Fruit fly (Drosophila melanogaster) whole organism, embryonic: Measurements from ENCODE around the gene Top3beta.

Source experiments
- Antp ChIP-seq: fragments of 200-800 bp; sonication (Bioruptor generic); optimal IDR thresholded peaks from 3 replicates; lab custom pipeline; 2016; ENCODE audit warnings: missing biosample characterization, missing genetic modification characterization
- B-H2 ChIP-seq: fragments of 200-800 bp; sonication (Bioruptor generic); optimal IDR thresholded peaks from 2 replicates; lab custom pipeline; 2018; ENCODE audit warnings: missing biosample characterization, mild to moderate bottlenecking, missing genetic modification characterization
- CG10366 ChIP-seq: fragments of 200-800 bp; sonication (Bioruptor generic); IDR thresholded peaks from 2 replicates; pipeline ENCODE4 v1.3.6; 2022; ENCODE audit warnings: missing biosample characterization, missing genetic modification characterization
- CG10979 ChIP-seq: fragments of 200-800 bp; sonication (Bioruptor generic); optimal IDR thresholded peaks from 2 replicates; lab custom pipeline; 2018; ENCODE audit warnings: missing biosample characterization, mild to moderate bottlenecking, missing genetic modification characterization, moderate library complexity
- CG11504 ChIP-seq: fragments of 200-800 bp; sonication (Bioruptor generic); optimal IDR thresholded peaks from 3 replicates; lab custom pipeline; 2019; ENCODE audit warnings: missing biosample characterization, mild to moderate bottlenecking, missing genetic modification characterization, moderate library complexity
- CG12942 ChIP-seq: fragments of 200-800 bp; sonication (Bioruptor generic); optimal IDR thresholded peaks from 3 replicates; lab custom pipeline; 2016; ENCODE audit warnings: missing biosample characterization, missing genetic modification characterization
- CG15269 ChIP-seq: fragments of 200-800 bp; sonication (Bioruptor generic); optimal IDR thresholded peaks from 2 replicates; lab custom pipeline; 2018; ENCODE audit warnings: missing biosample characterization, mild to moderate bottlenecking, missing genetic modification characterization, moderate library complexity
- CG1603 ChIP-seq: fragments of 200-800 bp; sonication (Bioruptor generic); optimal IDR thresholded peaks from 2 replicates; lab custom pipeline; 2019; ENCODE audit warnings: missing biosample characterization, mild to moderate bottlenecking, missing genetic modification characterization, moderate library complexity
- CG17385 ChIP-seq: fragments of 200-800 bp; sonication (Bioruptor generic); optimal IDR thresholded peaks from 3 replicates; lab custom pipeline; 2018; ENCODE audit warnings: missing biosample characterization, mild to moderate bottlenecking, missing genetic modification characterization
- CG18011 ChIP-seq: fragments of 200-800 bp; sonication (Bioruptor generic); optimal IDR thresholded peaks from 2 replicates; lab custom pipeline; 2017; ENCODE audit warnings: missing biosample characterization, missing genetic modification characterization, mild to moderate bottlenecking, moderate library complexity, missing genotype
- CG2202 ChIP-seq: fragments of 200-800 bp; sonication (Bioruptor generic); optimal IDR thresholded peaks from 2 replicates; lab custom pipeline; 2018; ENCODE audit warnings: missing biosample characterization, mild to moderate bottlenecking, missing genetic modification characterization
- CG2678 ChIP-seq: fragments of 200-800 bp; sonication (Bioruptor generic); optimal IDR thresholded peaks from 3 replicates; lab custom pipeline; 2019; ENCODE audit warnings: missing biosample characterization, mild to moderate bottlenecking, missing genetic modification characterization, moderate library complexity
- CG31441 ChIP-seq: fragments of 200-800 bp; sonication (Bioruptor generic); IDR thresholded peaks from 2 replicates; pipeline ENCODE4 v1.3.6; 2022; ENCODE audit warnings: missing biosample characterization, missing genetic modification characterization
- CG4282 ChIP-seq: fragments of 200-800 bp; sonication (Bioruptor generic); optimal IDR thresholded peaks from 2 replicates; lab custom pipeline; 2016; ENCODE audit warnings: missing biosample characterization, missing genetic modification characterization
- CG5245 ChIP-seq: fragments of 200-800 bp; sonication (Bioruptor generic); optimal IDR thresholded peaks from 3 replicates; lab custom pipeline; 2016; ENCODE audit warnings: missing biosample characterization, missing genetic modification characterization
- CG7556 ChIP-seq: fragments of 200-800 bp; sonication (Bioruptor generic); optimal IDR thresholded peaks from 2 replicates; lab custom pipeline; 2017; ENCODE audit warnings: missing biosample characterization, mild to moderate bottlenecking, missing genetic modification characterization
- Deaf1 ChIP-seq: fragments of 200-800 bp; optimal IDR thresholded peaks from 3 replicates; lab custom pipeline; 2019; ENCODE audit warnings: missing biosample characterization, mild to moderate bottlenecking, missing genetic modification characterization, moderate library complexity
- Dfd ChIP-seq, 2 experiments: fragments of >200 bp; optimal IDR thresholded peaks; 2 replicates each; lab custom pipeline; 2017; ENCODE audit warnings: missing biosample characterization in 2 of 2, missing genetic modification characterization in 2 of 2
- Fer1 ChIP-seq: fragments of 200-800 bp; sonication (Bioruptor generic); optimal IDR thresholded peaks from 2 replicates; lab custom pipeline; 2017; ENCODE audit warnings: missing biosample characterization, mild to moderate bottlenecking, missing genetic modification characterization
- Fer3 ChIP-seq: fragments of 200-800 bp; sonication (Bioruptor generic); optimal IDR thresholded peaks from 2 replicates; lab custom pipeline; 2018; ENCODE audit warnings: missing biosample characterization, mild to moderate bottlenecking, missing genetic modification characterization, moderate library complexity
- Hmr ChIP-seq: fragments of 200-800 bp; sonication (Bioruptor generic); optimal IDR thresholded peaks from 3 replicates; lab custom pipeline; 2017; ENCODE audit warnings: mild to moderate bottlenecking, missing biosample characterization, missing genetic modification reagents, missing genetic modification characterization
- Hr51 ChIP-seq, 2 experiments: fragments of 200-800 bp; sonication (Bioruptor generic); optimal IDR thresholded peaks; 2 replicates in 1 of 2; 3 replicates in 1 of 2; lab custom pipeline; 2016 to 2018; ENCODE audit warnings: missing biosample characterization in 2 of 2, missing genetic modification characterization in 2 of 2, mild to moderate bottlenecking in 1 of 2, moderate library complexity in 1 of 2
- PHDP ChIP-seq: fragments of 200-800 bp; sonication (Bioruptor generic); optimal IDR thresholded peaks from 3 replicates; lab custom pipeline; 2018; ENCODE audit warnings: missing biosample characterization, mild to moderate bottlenecking, missing genetic modification characterization, moderate library complexity
- Ptx1 ChIP-seq: fragments of 200-800 bp; sonication (Bioruptor generic); IDR thresholded peaks from 2 replicates; pipeline ENCODE4 v1.3.6; 2022; ENCODE audit warnings: missing biosample characterization, missing genetic modification characterization
- Sox102F ChIP-seq: fragments of 200-800 bp; sonication (Bioruptor generic); optimal IDR thresholded peaks from 2 replicates; lab custom pipeline; 2018; ENCODE audit warnings: missing biosample characterization, mild to moderate bottlenecking, missing genetic modification characterization, moderate library complexity
- Xrp1 ChIP-seq: fragments of 200-800 bp; sonication (Bioruptor generic); IDR thresholded peaks from 2 replicates; pipeline ENCODE4 v1.3.6; 2022; ENCODE audit warnings: missing biosample characterization, missing genetic modification characterization
- ab ChIP-seq: fragments of 200-800 bp; sonication (Bioruptor generic); optimal IDR thresholded peaks from 2 replicates; lab custom pipeline; 2016; ENCODE audit warnings: missing biosample characterization, missing genetic modification characterization
- abd-A ChIP-seq: fragments of 200-800 bp; sonication (Bioruptor generic); optimal IDR thresholded peaks from 3 replicates; lab custom pipeline; 2019; ENCODE audit warnings: missing biosample characterization, mild to moderate bottlenecking, missing genetic modification characterization, moderate library complexity
- bcd ChIP-seq: fragments of 200-800 bp; sonication (Bioruptor generic); optimal IDR thresholded peaks from 2 replicates; lab custom pipeline; 2017; ENCODE audit warnings: missing biosample characterization, mild to moderate bottlenecking, missing genetic modification characterization
- bsh ChIP-seq, 2 experiments: fragments of 200-800 bp; sonication (Bioruptor generic); optimal IDR thresholded peaks; 2 replicates each; lab custom pipeline; 2017 to 2018; ENCODE audit warnings: mild to moderate bottlenecking in 2 of 2, missing biosample characterization in 2 of 2, missing genetic modification characterization in 2 of 2, moderate library complexity in 1 of 2
- chif ChIP-seq, 2 experiments: fragments of 200-800 bp; sonication (Bioruptor generic); optimal IDR thresholded peaks; 3 replicates each; lab custom pipeline; 2016; ENCODE audit warnings: missing biosample characterization in 2 of 2, missing genetic modification characterization in 2 of 2
- ci ChIP-seq: fragments of 200-800 bp; sonication (Bioruptor generic); IDR thresholded peaks from 3 replicates; pipeline ENCODE4 v1.3.6; 2022; ENCODE audit warnings: missing biosample characterization, missing genetic modification characterization
- corto ChIP-seq: fragments of 200-800 bp; sonication (Bioruptor generic); optimal IDR thresholded peaks from 2 replicates; lab custom pipeline; 2016; ENCODE audit warnings: missing biosample characterization, mild to moderate bottlenecking, missing genetic modification characterization, moderate library complexity
- dan ChIP-seq: fragments of 200-800 bp; sonication (Bioruptor generic); IDR thresholded peaks from 2 replicates; pipeline ENCODE4 v1.3.6; 2022; ENCODE audit warnings: missing biosample characterization, missing genetic modification characterization
- emc ChIP-seq: fragments of 200-800 bp; sonication (Bioruptor generic); optimal IDR thresholded peaks from 2 replicates; lab custom pipeline; 2016; ENCODE audit warnings: missing biosample characterization, missing genetic modification characterization
- gem ChIP-seq: fragments of 200-800 bp; sonication (Bioruptor generic); optimal IDR thresholded peaks from 2 replicates; lab custom pipeline; 2019; ENCODE audit warnings: missing biosample characterization, mild to moderate bottlenecking, missing genetic modification characterization, moderate library complexity
- hbn ChIP-seq: fragments of 200-800 bp; sonication (Bioruptor generic); IDR thresholded peaks from 2 replicates; pipeline ENCODE4 v1.3.6; 2022; ENCODE audit warnings: missing biosample characterization, missing genetic modification characterization; ENCODE audit not compliant: partially characterized antibody
- hkb ChIP-seq, 2 experiments: fragments of 200-800 bp in 1 of 2; fragments of >200 bp in 1 of 2; sonication (Bioruptor generic) in 1 of 2; IDR thresholded peaks in 1 of 2; optimal IDR thresholded peaks in 1 of 2; 2 replicates each; pipeline versions ENCODE4 v1.3.6 to Lab custom; 2017 to 2022; ENCODE audit warnings: missing biosample characterization in 1 of 2, missing genetic modification characterization in 1 of 2
- ind ChIP-seq: fragments of 200-800 bp; sonication (Bioruptor generic); optimal IDR thresholded peaks from 3 replicates; lab custom pipeline; 2016; ENCODE audit warnings: missing biosample characterization, missing genetic modification characterization
- ken ChIP-seq: fragments of 200-800 bp; sonication (Bioruptor generic); IDR thresholded peaks from 3 replicates; pipeline ENCODE4 v1.3.6; 2022; ENCODE audit warnings: missing biosample characterization, missing genetic modification characterization
- pan ChIP-seq, 4 experiments: fragments of >200 bp in 3 of 4; fragments of 200-800 bp in 1 of 4; sonication (Bioruptor generic) in 1 of 4; optimal IDR thresholded peaks in 3 of 4; IDR thresholded peaks in 1 of 4; 2 replicates each; pipeline versions ENCODE4 v1.3.6 to Lab custom; 2017 to 2022; ENCODE audit warnings: missing biosample characterization in 2 of 4, missing genetic modification characterization in 2 of 4, mixed read lengths in 1 of 4
- pfk ChIP-seq: fragments of 200-800 bp; sonication (Bioruptor generic); optimal IDR thresholded peaks from 2 replicates; lab custom pipeline; 2018; ENCODE audit warnings: missing biosample characterization, mild to moderate bottlenecking, missing genetic modification characterization, moderate library complexity
- phol ChIP-seq: fragments of 200-800 bp; sonication (Bioruptor generic); optimal IDR thresholded peaks from 3 replicates; lab custom pipeline; 2018; ENCODE audit warnings: missing biosample characterization, mild to moderate bottlenecking, missing genetic modification characterization, moderate library complexity
- pzg ChIP-seq: fragments of 200-800 bp; sonication (Bioruptor generic); optimal IDR thresholded peaks from 3 replicates; lab custom pipeline; 2018; ENCODE audit warnings: missing biosample characterization, mild to moderate bottlenecking, missing genetic modification characterization, moderate library complexity
- row ChIP-seq: fragments of 200-800 bp; sonication (Bioruptor generic); IDR thresholded peaks from 3 replicates; pipeline ENCODE4 v1.3.6; 2022; ENCODE audit warnings: missing biosample characterization, missing genetic modification characterization
- slbo ChIP-seq: fragments of 200-800 bp; sonication (Bioruptor generic); IDR thresholded peaks from 2 replicates; pipeline ENCODE4 v1.3.6; 2022; ENCODE audit warnings: missing biosample characterization, missing genetic modification characterization
- sqz ChIP-seq: fragments of 200-800 bp; sonication (Bioruptor generic); optimal IDR thresholded peaks from 3 replicates; lab custom pipeline; 2018; ENCODE audit warnings: missing biosample characterization, mild to moderate bottlenecking, missing genetic modification characterization
- stwl ChIP-seq: fragments of 200-800 bp; sonication (Bioruptor generic); optimal IDR thresholded peaks from 3 replicates; lab custom pipeline; 2018; ENCODE audit warnings: missing biosample characterization, mild to moderate bottlenecking, missing genetic modification characterization, moderate library complexity
- yki ChIP-seq: fragments of >200 bp; optimal IDR thresholded peaks from 3 replicates; lab custom pipeline; 2018

Top3beta gene

DNA sequence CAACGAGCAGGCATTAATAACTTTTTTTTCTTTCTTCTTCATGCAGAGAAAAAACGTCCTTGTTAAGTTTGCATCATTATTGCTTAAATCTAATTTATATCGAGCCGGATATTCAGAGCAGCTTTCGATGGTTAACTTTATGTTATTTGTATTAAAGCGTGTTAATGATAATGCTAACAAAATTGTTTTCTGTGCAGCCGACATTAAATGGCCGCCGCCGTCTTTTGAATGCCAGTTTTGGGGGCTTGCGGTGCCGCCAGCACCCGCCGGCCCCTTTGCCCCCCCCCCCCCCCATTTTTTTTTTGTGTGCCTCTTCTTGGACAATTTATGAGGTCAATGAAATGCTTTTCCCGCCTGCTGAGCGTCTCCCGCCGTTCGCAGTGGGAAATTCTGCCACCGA, 23.7 kb upstream of the Top3beta start (continued):
- TF ChIP-seq Hr51 (GFP tag; optimal IDR thresholded peaks at IDR 0.05; lab: Kevin White, UChicago) (peak in 1 of 2 experiments; percentile 1), sqz (peak; percentile 7), gem (tag; lab: Kevin White, UChicago) (peak; percentile 40), ci (GFP tag; lab: Robert Waterston, UW) (peak; percentile 22; the same call in 1 of the 3 replicates), yki (lab: Kevin White, UChicago) (no peak), pfk (GFP tag; lab: Kevin White, UChicago) (no peak), Ptx1 (peak; percentile 44; the same call in 1 of the 2 replicates), Dfd (GFP tag; optimal IDR thresholded peaks at IDR 0.05; lab: Kevin White, UChicago) (no peak), chif (GFP tag; optimal IDR thresholded peaks at IDR 0.05; lab: Kevin White, UChicago) (no peak), CG17385 (GFP tag; lab: Kevin White, UChicago) (peak; percentile 9), Sox102F (GFP tag; lab: Kevin White, UChicago) (peak; percentile 35), CG2678 (peak; percentile 36), ind (GFP tag; lab: Kevin White, UChicago) (peak; percentile 22), PHDP (tag; lab: Kevin White, UChicago) (peak; percentile 10), CG12942 (GFP tag; lab: Kevin White, UChicago) (no peak), CG11504 (tag; lab: Kevin White, UChicago) (peak; percentile 42), Xrp1 (GFP tag; lab: Robert Waterston, UW) (0 out of 2 replicates have a peak, but pooled peaks have one; percentile 28), corto (GFP tag; lab: Kevin White, UChicago) (no peak), CG7556 (GFP tag; lab: Kevin White, UChicago) (peak; percentile 18), dan (GFP tag; lab: Robert Waterston, UW) (no peak), CG31441 (GFP tag; lab: Robert Waterston, UW) (no peak), CG18011 (GFP tag; lab: Kevin White, UChicago) (no peak), slbo (0 out of 2 replicates have a peak, but pooled peaks have one; percentile 41), stwl (tag; lab: Kevin White, UChicago) (no peak), pan (optimal IDR thresholded peaks at IDR 0.05; lab: Kevin White, UChicago) (no peak), pan (GFP tag; optimal IDR thresholded peaks at IDR 0.05 in 1 of 2, IDR thresholded peaks at IDR 0.05 in 1 of 2) (peak in 1 of 2 experiments; percentile 10), abd-A (tag; lab: Kevin White, UChicago) (peak; percentile 51), CG15269 (tag; lab: Kevin White, UChicago) (peak; percentile 8), Fer1 (GFP tag; lab: Kevin White, UChicago) (peak; percentile 16), hkb (optimal IDR thresholded peaks at IDR 0.05; lab: Kevin White, UChicago) (no peak), hkb (GFP tag; IDR thresholded peaks at IDR 0.05; lab: Robert Waterston, UW) (0 out of 2 replicates have a peak, but pooled peaks have one; percentile 26), CG5245 (GFP tag; lab: Kevin White, UChicago) (no peak), bcd (GFP tag; lab: Kevin White, UChicago) (peak; percentile 5), CG1603 (peak; percentile 3), bsh (GFP tag; optimal IDR thresholded peaks at IDR 0.05; lab: Kevin White, UChicago) (peak in 1 of 2 experiments; percentile 29), ab (no peak)

DNA sequence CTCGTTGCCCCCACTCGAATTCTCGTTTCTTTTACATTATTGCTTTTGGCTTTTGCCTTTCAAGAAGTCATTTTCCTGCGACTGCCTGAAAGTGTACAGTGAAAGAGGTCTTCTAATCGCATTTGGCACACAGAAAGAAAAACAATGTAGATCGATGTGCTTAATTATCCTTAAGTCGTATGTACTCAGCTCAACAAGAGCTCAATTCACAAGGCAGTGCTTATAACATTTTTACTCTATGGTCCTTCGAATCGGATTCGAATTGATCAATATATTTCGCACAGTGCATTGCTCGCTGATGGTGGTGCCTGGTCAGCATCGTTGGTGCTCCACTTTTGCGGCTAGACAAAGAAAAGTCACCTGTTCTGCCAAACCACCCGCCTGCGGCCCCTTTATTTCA, 22.6 kb upstream of the Top3beta start:
- TF ChIP-seq CG10366 (no peak), CG2202 (tag; lab: Kevin White, UChicago) (no peak), CG15269 (tag; lab: Kevin White, UChicago) (peak; percentile 32), row (GFP tag; lab: Robert Waterston, UW) (peak; percentile 49; the same call in 2 of the 3 replicates), Hmr (GFP tag; lab: Kevin White, UChicago) (peak; percentile 39), CG10979 (tag; lab: Kevin White, UChicago) (no peak), B-H2 (GFP tag; lab: Kevin White, UChicago) (no peak), CG4282 (GFP tag; lab: Kevin White, UChicago) (no peak), ci (GFP tag; lab: Robert Waterston, UW) (peak; percentile 59; the same call in 2 of the 3 replicates), CG1603 (peak; percentile 41), emc (GFP tag; lab: Kevin White, UChicago) (peak; percentile 19), Deaf1 (tag; lab: Kevin White, UChicago) (no peak), pzg (GFP tag; lab: Kevin White, UChicago) (no peak), hbn (GFP tag; lab: Robert Waterston, UW) (no peak), Antp (GFP tag; lab: Kevin White, UChicago) (peak; percentile 7), ken (GFP tag; lab: Robert Waterston, UW) (no peak), phol (tag; lab: Kevin White, UChicago) (peak; percentile 17), Fer3 (tag; lab: Kevin White, UChicago) (peak; percentile 11)
